Worm (Caenorhabditis elegans) whole organism, early embryonic: ENCODE results near the gene usp-39.
"Not testable (repeated sequence)": the region's sequence is repeated elsewhere in the genome, so short reads cannot be mapped to it uniquely, and the experiment has no call there.

ENCODE experiments used
- B0310.2 ChIP-seq: sonication (generic microtip); optimal IDR thresholded peaks from 2 replicates; lab custom pipeline; 2016; ENCODE audit warnings: mild to moderate bottlenecking, missing genetic modification characterization, missing compliant biosample characterization
- F13C5.2 ChIP-seq: sonication (generic microtip); optimal IDR thresholded peaks from 2 replicates; lab custom pipeline; 2017; ENCODE audit warnings: mild to moderate bottlenecking, missing genetic modification characterization, inconsistent platforms, missing compliant biosample characterization
- aly-1 ChIP-seq: sonication (generic microtip); optimal IDR thresholded peaks from 2 replicates; lab custom pipeline; 2016; ENCODE audit warnings: missing genetic modification characterization, missing compliant biosample characterization
- ama-1 ChIP-seq: fragments of 150-350 bp; optimal IDR thresholded peaks from 2 replicates; lab custom pipeline; 2014
- ceh-13 ChIP-seq: fragments of 200-800 bp; sonication (Bioruptor generic); optimal IDR thresholded peaks from 2 replicates; lab custom pipeline; 2018; ENCODE audit warnings: mild to moderate bottlenecking, missing genetic modification characterization, missing compliant biosample characterization
- ceh-36 ChIP-seq: sonication (generic microtip); optimal IDR thresholded peaks from 2 replicates; lab custom pipeline; 2016; ENCODE audit warnings: missing genetic modification characterization, inconsistent platforms, missing compliant biosample characterization
- ets-7 ChIP-seq: sonication (generic microtip); optimal IDR thresholded peaks from 2 replicates; lab custom pipeline; 2016; ENCODE audit warnings: missing genotype, missing genetic modification characterization, missing compliant biosample characterization
- flt-1 ChIP-seq: fragments of 200-800 bp; sonication (Bioruptor generic); IDR thresholded peaks from 2 replicates; pipeline ENCODE4 v1.3.6; 2022; ENCODE audit warnings: missing genetic modification characterization, missing compliant biosample characterization
- hmbx-1 ChIP-seq: sonication (generic microtip); optimal IDR thresholded peaks from 2 replicates; lab custom pipeline; 2016; ENCODE audit warnings: mild to moderate bottlenecking, missing genetic modification characterization, missing compliant biosample characterization
- hmg-4 ChIP-seq: fragments of 200-800 bp; sonication (Bioruptor generic); optimal IDR thresholded peaks from 2 replicates; lab custom pipeline; 2018; ENCODE audit warnings: mild to moderate bottlenecking, missing genetic modification characterization, missing compliant biosample characterization
- hnd-1 ChIP-seq: sonication (generic microtip); optimal IDR thresholded peaks from 2 replicates; lab custom pipeline; 2016; ENCODE audit warnings: missing genetic modification characterization, missing compliant biosample characterization
- pes-1 ChIP-seq: fragments of 200-800 bp; sonication (Bioruptor generic); IDR thresholded peaks from 2 replicates; pipeline ENCODE4 v1.3.6; 2022; ENCODE audit warnings: missing genetic modification reagents, missing genetic modification characterization, missing compliant biosample characterization
- scrt-1 ChIP-seq: fragments of 200-800 bp; sonication (Bioruptor generic); IDR thresholded peaks from 2 replicates; pipeline ENCODE4 v1.3.6; 2022; ENCODE audit warnings: missing genetic modification characterization, missing compliant biosample characterization
- sea-1 ChIP-seq: fragments of 200-800 bp; sonication (Bioruptor generic); conservative IDR thresholded peaks from 2 replicates; pipeline ENCODE4 v1.3.6; 2022; ENCODE audit warnings: missing genetic modification characterization, missing compliant biosample characterization
- tbx-11 ChIP-seq: fragments of 200-800 bp; sonication (Bioruptor generic); IDR thresholded peaks from 2 replicates; pipeline ENCODE4 v1.3.6; 2022; ENCODE audit warnings: missing genetic modification characterization, missing compliant biosample characterization
- tbx-37 ChIP-seq: fragments of 200-800 bp; sonication (Bioruptor generic); conservative IDR thresholded peaks from 2 replicates; pipeline ENCODE4 v1.3.6; 2022; ENCODE audit warnings: missing genetic modification reagents, missing genetic modification characterization, missing compliant biosample characterization
- tra-4 ChIP-seq: sonication (generic microtip); optimal IDR thresholded peaks from 2 replicates; lab custom pipeline; 2017; ENCODE audit warnings: missing genetic modification characterization, missing compliant biosample characterization

Gene usp-39

ce11 chrII:2537754-2538153, 27.3 kb upstream of the usp-39 start, which contains the start of gene K02F6.7:
Gene K02F6.7 (minus strand): TSS chrII:2537854.
- TF ChIP-seq hnd-1 (tag; lab: Kevin White, UChicago) (no peak), ets-7 (tag; lab: Kevin White, UChicago) (no peak), ceh-13 (GFP tag; lab: Kevin White, UChicago) (no peak)

- TF ChIP-seq sea-1 (no peak), hmbx-1 (tag; lab: Kevin White, UChicago) (no peak), ceh-13 (GFP tag; lab: Kevin White, UChicago) (no peak), aly-1 (tag; lab: Kevin White, UChicago) (no peak), ama-1 (lab: Kevin White, UChicago) (no peak), flt-1 (GFP tag; lab: Robert Waterston, UW) (no peak), tbx-37 (GFP tag; lab: Robert Waterston, UW) (no peak), F13C5.2 (no peak), pes-1 (GFP tag; lab: Robert Waterston, UW) (no peak), tra-4 (no peak), hnd-1 (tag; lab: Kevin White, UChicago) (no peak), ceh-36 (tag; lab: Kevin White, UChicago) (no peak), B0310.2 (tag; lab: Kevin White, UChicago) (no peak), hmg-4 (GFP tag; lab: Kevin White, UChicago) (no peak), ets-7 (tag; lab: Kevin White, UChicago) (no peak), scrt-1 (GFP tag; lab: Robert Waterston, UW) (no peak), tbx-11 (no peak)
Measured at ce11 chrII:2538194-2538593, 26.9 kb upstream of the usp-39 start, which contains the start of gene K02F6.4. Gene K02F6.4 (plus strand): TSS chrII:2538494.

ce11 chrII:2545925-2546324, 19.1 kb upstream of the usp-39 start, which contains the start of gene K02F6.3:
Gene K02F6.3 (plus strand): TSS chrII:2546225.
- TF ChIP-seq ceh-13 (GFP tag; lab: Kevin White, UChicago) (no peak), tbx-11 (no peak), ama-1 (lab: Kevin White, UChicago) (no peak)

- TF ChIP-seq ama-1 (lab: Kevin White, UChicago), result no peak
- TF ChIP-seq hnd-1 (tag; lab: Kevin White, UChicago), result no peak
- TF ChIP-seq tra-4, result no peak
- no peak for TF ChIP-seq pes-1 (GFP tag; lab: Robert Waterston, UW)
- no peak for TF ChIP-seq ets-7 (tag; lab: Kevin White, UChicago)
- no peak for TF ChIP-seq aly-1 (tag; lab: Kevin White, UChicago)
- no peak for TF ChIP-seq scrt-1 (GFP tag; lab: Robert Waterston, UW)
- no peak for TF ChIP-seq ceh-13 (GFP tag; lab: Kevin White, UChicago)
- TF ChIP-seq flt-1 (GFP tag; lab: Robert Waterston, UW), result no peak
- no peak for TF ChIP-seq tbx-11
- TF ChIP-seq tbx-37 (GFP tag; lab: Robert Waterston, UW), result no peak
- no peak for TF ChIP-seq B0310.2 (tag; lab: Kevin White, UChicago)
- no peak for TF ChIP-seq F13C5.2
- no peak for TF ChIP-seq hmg-4 (GFP tag; lab: Kevin White, UChicago)
- TF ChIP-seq hmbx-1 (tag; lab: Kevin White, UChicago), result no peak
- TF ChIP-seq ceh-36 (tag; lab: Kevin White, UChicago), result no peak
- TF ChIP-seq sea-1, result no peak
Measured at ce11 chrII:2553030-2553429, 12.0 kb upstream of the usp-39 start.

- TF ChIP-seq sea-1; aly-1 (tag; lab: Kevin White, UChicago); B0310.2 (tag; lab: Kevin White, UChicago): not testable (repeated sequence)
Measured at ce11 chrII:2553662-2554061, 11.4 kb upstream of the usp-39 start, which contains the start of gene K02F6.1. Gene K02F6.1 (plus strand): TSS chrII:2553962.

- TF ChIP-seq scrt-1 (GFP tag; lab: Robert Waterston, UW), result no peak
- no peak for TF ChIP-seq flt-1 (GFP tag; lab: Robert Waterston, UW)
- TF ChIP-seq F13C5.2, result no peak
- no peak for TF ChIP-seq sea-1
Measured at ce11 chrII:2563973-2564372, 1.1 kb upstream of the usp-39 start, which contains the start of gene nep-18. Gene nep-18 (minus strand): TSS chrII:2564073.

- TF ChIP-seq hnd-1 (tag; lab: Kevin White, UChicago) (peak; percentile 58), ceh-13 (GFP tag; lab: Kevin White, UChicago) (peak; percentile 62), F13C5.2 (peak; percentile 88), hmbx-1 (tag; lab: Kevin White, UChicago) (peak; percentile 72), ceh-36 (tag; lab: Kevin White, UChicago) (peak; percentile 60)
Measured at ce11 chrII:2570384-2570964, 5.4 kb downstream of the usp-39 start.

- no peak for TF ChIP-seq scrt-1 (GFP tag; lab: Robert Waterston, UW)
- TF ChIP-seq pes-1 (GFP tag; lab: Robert Waterston, UW), result no peak
- TF ChIP-seq F13C5.2, result no peak
- no peak for TF ChIP-seq hnd-1 (tag; lab: Kevin White, UChicago)
- no peak for TF ChIP-seq flt-1 (GFP tag; lab: Robert Waterston, UW)
- TF ChIP-seq aly-1 (tag; lab: Kevin White, UChicago), result no peak
- TF ChIP-seq sea-1, result no peak
- no peak for TF ChIP-seq tbx-11
- TF ChIP-seq tra-4, result no peak
Measured at ce11 chrII:2578216-2578615, 13.1 kb downstream of the usp-39 start.
